Fruit fly (Drosophila melanogaster) whole organism, embryonic: ENCODE data around the gene Gr64f.

Source experiments
- Abd-B ChIP-seq: fragments of 200-800 bp; sonication (Bioruptor generic); optimal IDR thresholded peaks from 2 replicates; lab custom pipeline; 2018; ENCODE audit warnings: missing biosample characterization, mild to moderate bottlenecking, missing genetic modification characterization, moderate library complexity
- Awh ChIP-seq: fragments of 200-800 bp; sonication (Bioruptor generic); IDR thresholded peaks from 2 replicates; pipeline ENCODE4, ENCODE4 v1.3.6; 2022; ENCODE audit warnings: missing biosample characterization, missing genetic modification characterization
- B-H1 ChIP-seq: fragments of 200-800 bp; sonication (Bioruptor generic); IDR thresholded peaks from 3 replicates; pipeline ENCODE4 v1.3.6; 2022; ENCODE audit warnings: missing biosample characterization, missing genetic modification characterization
- Bgb ChIP-seq: fragments of 200-800 bp; sonication (Bioruptor generic); IDR thresholded peaks from 2 replicates; pipeline ENCODE4 v1.3.6; 2022; ENCODE audit warnings: missing biosample characterization, missing genetic modification characterization; ENCODE audit not compliant: partially characterized antibody
- CG10147 ChIP-seq: fragments of 200-800 bp; sonication (Bioruptor generic); optimal IDR thresholded peaks from 2 replicates; lab custom pipeline; 2019; ENCODE audit warnings: missing biosample characterization, mild to moderate bottlenecking, missing genetic modification characterization, moderate library complexity
- CG10274 ChIP-seq: fragments of 200-800 bp; sonication (Bioruptor generic); optimal IDR thresholded peaks from 3 replicates; lab custom pipeline; 2017; ENCODE audit warnings: missing biosample characterization, mild to moderate bottlenecking, missing genetic modification characterization
- CG10321 ChIP-seq: fragments of 200-800 bp; sonication (Bioruptor generic); IDR thresholded peaks from 2 replicates; pipeline ENCODE4 v1.3.6; 2022; ENCODE audit warnings: missing biosample characterization, missing genetic modification characterization
- CG10431 ChIP-seq: fragments of 200-800 bp; sonication (Bioruptor generic); optimal IDR thresholded peaks from 3 replicates; lab custom pipeline; 2018; ENCODE audit warnings: missing biosample characterization, mild to moderate bottlenecking, missing genetic modification characterization
- CG12071 ChIP-seq: fragments of 200-800 bp; sonication (Bioruptor generic); optimal IDR thresholded peaks from 3 replicates; lab custom pipeline; 2018; ENCODE audit warnings: missing biosample characterization, mild to moderate bottlenecking, missing genetic modification characterization
- CG1233 ChIP-seq: fragments of 200-800 bp; sonication (Bioruptor generic); optimal IDR thresholded peaks from 4 replicates; lab custom pipeline; 2018; ENCODE audit warnings: missing biosample characterization, mild to moderate bottlenecking, missing genetic modification characterization
- CG12659 ChIP-seq: fragments of 200-800 bp; sonication (Bioruptor generic); optimal IDR thresholded peaks from 3 replicates; lab custom pipeline; 2017; ENCODE audit warnings: mild to moderate bottlenecking, missing biosample characterization, missing genetic modification reagents, missing genetic modification characterization
- CG17361 ChIP-seq: fragments of 200-800 bp; sonication (Bioruptor generic); IDR thresholded peaks from 3 replicates; pipeline ENCODE4 v1.3.6; 2022; ENCODE audit warnings: missing biosample characterization, missing genetic modification characterization
- CG2116 ChIP-seq: fragments of 200-800 bp; sonication (Bioruptor generic); optimal IDR thresholded peaks from 3 replicates; lab custom pipeline; 2018; ENCODE audit warnings: missing biosample characterization, mild to moderate bottlenecking, missing genetic modification characterization
- CG32767 ChIP-seq: fragments of 200-800 bp; sonication (Bioruptor generic); IDR thresholded peaks from 2 replicates; pipeline ENCODE4 v1.3.6; 2022; ENCODE audit warnings: missing biosample characterization, missing genetic modification characterization
- CG3281 ChIP-seq: fragments of 200-800 bp; sonication (Bioruptor generic); optimal IDR thresholded peaks from 3 replicates; lab custom pipeline; 2017; ENCODE audit warnings: missing biosample characterization, mild to moderate bottlenecking, missing genetic modification characterization
- CG4360 ChIP-seq: fragments of 200-800 bp; sonication (Bioruptor generic); IDR thresholded peaks from 2 replicates; pipeline ENCODE4 v1.3.6; 2022; ENCODE audit warnings: missing biosample characterization, missing genetic modification characterization
- CG6683 ChIP-seq: fragments of 200-800 bp; sonication (Bioruptor generic); optimal IDR thresholded peaks from 2 replicates; lab custom pipeline; 2017; ENCODE audit warnings: missing biosample characterization, mild to moderate bottlenecking, missing genetic modification characterization, missing genetic modification reagents
- CG6791 ChIP-seq: fragments of 200-800 bp; sonication (Bioruptor generic); IDR thresholded peaks from 3 replicates; pipeline ENCODE4 v1.3.6; 2022; ENCODE audit warnings: missing biosample characterization, missing genetic modification characterization; ENCODE audit not compliant: partially characterized antibody
- CG7271 ChIP-seq: fragments of 200-800 bp; sonication (Bioruptor generic); optimal IDR thresholded peaks from 2 replicates; lab custom pipeline; 2018; ENCODE audit warnings: missing biosample characterization, mild to moderate bottlenecking, missing genetic modification characterization, moderate library complexity
- CG7745 ChIP-seq: fragments of 200-800 bp; sonication (Bioruptor generic); optimal IDR thresholded peaks from 2 replicates; lab custom pipeline; 2018; ENCODE audit warnings: missing biosample characterization, mild to moderate bottlenecking, missing genetic modification characterization, moderate library complexity
- CG7987 ChIP-seq: fragments of 200-800 bp; sonication (Bioruptor generic); optimal IDR thresholded peaks from 2 replicates; lab custom pipeline; 2018; ENCODE audit warnings: missing biosample characterization, mild to moderate bottlenecking, missing genetic modification characterization, moderate library complexity
- CG8089 ChIP-seq: fragments of 200-800 bp; sonication (Bioruptor generic); optimal IDR thresholded peaks from 3 replicates; lab custom pipeline; 2016; ENCODE audit warnings: missing biosample characterization, missing genetic modification characterization
- D19B ChIP-seq: fragments of 200-800 bp; sonication (Bioruptor generic); optimal IDR thresholded peaks from 2 replicates; lab custom pipeline; 2017; ENCODE audit warnings: missing biosample characterization, mild to moderate bottlenecking, missing genetic modification characterization
- Dek ChIP-seq: fragments of 200-800 bp; sonication (Bioruptor generic); optimal IDR thresholded peaks from 3 replicates; lab custom pipeline; 2019; ENCODE audit warnings: missing biosample characterization, mild to moderate bottlenecking, missing genetic modification characterization, moderate library complexity
- HLH54F ChIP-seq: fragments of 200-800 bp; sonication (Bioruptor generic); optimal IDR thresholded peaks from 3 replicates; lab custom pipeline; 2016; ENCODE audit warnings: missing biosample characterization, missing genetic modification characterization
- HLHmδ ChIP-seq: fragments of 200-800 bp; sonication (Bioruptor generic); optimal IDR thresholded peaks from 2 replicates; lab custom pipeline; 2018; ENCODE audit warnings: missing biosample characterization, mild to moderate bottlenecking, missing genetic modification characterization, moderate library complexity
- Hr51 ChIP-seq, 2 experiments: fragments of 200-800 bp; sonication (Bioruptor generic); optimal IDR thresholded peaks; 2 replicates in 1 of 2; 3 replicates in 1 of 2; lab custom pipeline; 2016 to 2018; ENCODE audit warnings: missing biosample characterization in 2 of 2, missing genetic modification characterization in 2 of 2, mild to moderate bottlenecking in 1 of 2, moderate library complexity in 1 of 2
- MBD-R2 ChIP-seq: fragments of 200-800 bp; sonication (Bioruptor generic); IDR thresholded peaks from 2 replicates; pipeline ENCODE4 v1.3.6; 2022; ENCODE audit warnings: missing biosample characterization, missing genetic modification characterization
- Meics ChIP-seq: fragments of 200-800 bp; sonication (Bioruptor generic); optimal IDR thresholded peaks from 2 replicates; lab custom pipeline; 2017; ENCODE audit warnings: missing biosample characterization, mild to moderate bottlenecking, missing genetic modification characterization
- Scr ChIP-seq: fragments of 200-800 bp; sonication (Bioruptor generic); IDR thresholded peaks from 2 replicates; pipeline ENCODE4 v1.3.6; 2022; ENCODE audit warnings: missing biosample characterization, missing genetic modification characterization; ENCODE audit not compliant: partially characterized antibody
- ara ChIP-seq: fragments of 200-800 bp; sonication (Bioruptor generic); IDR thresholded peaks from 2 replicates; pipeline ENCODE4 v1.3.6; 2022; ENCODE audit warnings: missing biosample characterization, missing genetic modification characterization
- corto ChIP-seq: fragments of 200-800 bp; sonication (Bioruptor generic); optimal IDR thresholded peaks from 2 replicates; lab custom pipeline; 2016; ENCODE audit warnings: missing biosample characterization, mild to moderate bottlenecking, missing genetic modification characterization, moderate library complexity
- cwo ChIP-seq: fragments of 200-800 bp; sonication (Bioruptor generic); optimal IDR thresholded peaks from 3 replicates; lab custom pipeline; 2017; ENCODE audit warnings: missing biosample characterization, missing genetic modification characterization, mild to moderate bottlenecking, moderate library complexity, missing genetic modification reagents
- dysf ChIP-seq: fragments of 200-800 bp; sonication (Bioruptor generic); IDR thresholded peaks from 3 replicates; pipeline ENCODE4 v1.3.6; 2022; ENCODE audit warnings: missing biosample characterization, missing genetic modification characterization
- en ChIP-seq: fragments of 200-800 bp; sonication (Bioruptor generic); optimal IDR thresholded peaks from 2 replicates; lab custom pipeline; 2016; ENCODE audit warnings: missing biosample characterization, missing genetic modification characterization
- fd96Cb ChIP-seq: fragments of 200-800 bp; sonication (Bioruptor generic); optimal IDR thresholded peaks from 2 replicates; lab custom pipeline; 2018; ENCODE audit warnings: missing biosample characterization, mild to moderate bottlenecking, missing genetic modification characterization, moderate library complexity
- ftz-f1 ChIP-seq: fragments of 200-800 bp; sonication (Bioruptor generic); optimal IDR thresholded peaks from 2 replicates; lab custom pipeline; 2016; ENCODE audit warnings: missing biosample characterization, missing genetic modification characterization
- gro ChIP-seq: fragments of 200-800 bp; sonication (Bioruptor generic); optimal IDR thresholded peaks from 2 replicates; lab custom pipeline; 2016; ENCODE audit warnings: missing biosample characterization, missing genetic modification characterization
- hkb ChIP-seq, 2 experiments: fragments of 200-800 bp in 1 of 2; fragments of >200 bp in 1 of 2; sonication (Bioruptor generic) in 1 of 2; IDR thresholded peaks in 1 of 2; optimal IDR thresholded peaks in 1 of 2; 2 replicates each; pipeline versions ENCODE4 v1.3.6 to Lab custom; 2017 to 2022; ENCODE audit warnings: missing biosample characterization in 1 of 2, missing genetic modification characterization in 1 of 2
- kah ChIP-seq: fragments of 200-800 bp; sonication (Bioruptor generic); optimal IDR thresholded peaks from 2 replicates; lab custom pipeline; 2018; ENCODE audit warnings: missing biosample characterization, mild to moderate bottlenecking, missing genetic modification characterization
- luna ChIP-seq: fragments of 200-800 bp; sonication (Bioruptor generic); optimal IDR thresholded peaks from 2 replicates; lab custom pipeline; 2016; ENCODE audit warnings: missing biosample characterization, missing genetic modification characterization
- mirr ChIP-seq: fragments of 200-800 bp; sonication (Bioruptor generic); optimal IDR thresholded peaks from 3 replicates; lab custom pipeline; 2018; ENCODE audit warnings: missing biosample characterization, mild to moderate bottlenecking, missing genetic modification characterization
- pho ChIP-seq: fragments of 200-800 bp; sonication (Bioruptor generic); optimal IDR thresholded peaks from 2 replicates; lab custom pipeline; 2016; ENCODE audit warnings: missing biosample characterization, missing genetic modification characterization
- pum ChIP-seq: fragments of 200-800 bp; sonication (Bioruptor generic); optimal IDR thresholded peaks from 2 replicates; lab custom pipeline; 2016; ENCODE audit warnings: missing biosample characterization, missing genetic modification characterization
- run ChIP-seq: fragments of 200-800 bp; sonication (Bioruptor generic); optimal IDR thresholded peaks from 3 replicates; lab custom pipeline; 2018; ENCODE audit warnings: missing biosample characterization, mild to moderate bottlenecking, missing genetic modification characterization
- sc ChIP-seq, 3 experiments: fragments of >200 bp in 2 of 3; fragments of 200-800 bp in 1 of 3; sonication (Bioruptor generic) in 1 of 3; optimal IDR thresholded peaks; 2 replicates in 2 of 3; 3 replicates in 1 of 3; lab custom pipeline; 2017; ENCODE audit warnings: mild to moderate bottlenecking in 1 of 3, missing biosample characterization in 1 of 3, missing genetic modification characterization in 1 of 3, missing genetic modification reagents in 1 of 3
- slbo ChIP-seq: fragments of 200-800 bp; sonication (Bioruptor generic); IDR thresholded peaks from 2 replicates; pipeline ENCODE4 v1.3.6; 2022; ENCODE audit warnings: missing biosample characterization, missing genetic modification characterization
- vfl ChIP-seq: fragments of 200-800 bp; sonication (Bioruptor generic); optimal IDR thresholded peaks from 2 replicates; lab custom pipeline; 2016; ENCODE audit warnings: missing biosample characterization, missing genetic modification characterization
- zen2 ChIP-seq: fragments of 200-800 bp; sonication (Bioruptor generic); IDR thresholded peaks from 3 replicates; pipeline ENCODE4 v1.3.6; 2022; ENCODE audit warnings: missing biosample characterization, missing genetic modification characterization; ENCODE audit not compliant: partially characterized antibody

Gene Gr64f

dm6 chr3L:4016754-4017153 lies 18.8 kb upstream of the Gr64f start (continued):
- peak; percentile 70 for TF ChIP-seq Abd-B (GFP tag; lab: Kevin White, UChicago)
- no peak for TF ChIP-seq ftz-f1 (GFP tag; lab: Kevin White, UChicago)
- peak; percentile 90 for TF ChIP-seq ara
- TF ChIP-seq CG3281 (GFP tag; lab: Kevin White, UChicago): no peak
- TF ChIP-seq MBD-R2: 0 out of 2 replicates have a peak, but pooled peaks have one; percentile 18
- peak; percentile 11 for TF ChIP-seq CG12659 (GFP tag; lab: Kevin White, UChicago)
- TF ChIP-seq CG6683: no peak
- TF ChIP-seq CG6791: no peak
- TF ChIP-seq CG4360 (GFP tag; lab: Robert Waterston, UW): 0 out of 2 replicates have a peak, but pooled peaks have one; percentile 35
- no peak for TF ChIP-seq Dek (tag; lab: Kevin White, UChicago)
- TF ChIP-seq zen2: no peak
- peak in 1 of 2 experiments; percentile 7 for TF ChIP-seq Hr51 (GFP tag; optimal IDR thresholded peaks at IDR 0.05; lab: Kevin White, UChicago)
- peak; percentile 58 for TF ChIP-seq CG8089 (GFP tag; lab: Kevin White, UChicago)
- peak; percentile 25 for TF ChIP-seq CG12071 (GFP tag; lab: Kevin White, UChicago)
- no peak for TF ChIP-seq gro (GFP tag; lab: Kevin White, UChicago)
- no peak for TF ChIP-seq vfl (GFP tag; lab: Kevin White, UChicago)
- TF ChIP-seq B-H1 (GFP tag; lab: Robert Waterston, UW): 0 out of 3 replicates have a peak, but pooled peaks have one; percentile 11
- no peak for TF ChIP-seq hkb (optimal IDR thresholded peaks at IDR 0.05; lab: Kevin White, UChicago)
- peak; percentile 65 for TF ChIP-seq hkb (GFP tag; IDR thresholded peaks at IDR 0.05; lab: Robert Waterston, UW)
- TF ChIP-seq CG7271 (tag; lab: Kevin White, UChicago): peak; percentile 70
- TF ChIP-seq CG17361 (GFP tag; lab: Robert Waterston, UW): peak; percentile 64
- peak; percentile 46; the same call in 1 of the 2 replicates for TF ChIP-seq CG32767 (GFP tag; lab: Robert Waterston, UW)
- TF ChIP-seq CG7987 (GFP tag; lab: Kevin White, UChicago): no peak
- no peak for TF ChIP-seq Bgb (GFP tag; lab: Robert Waterston, UW)
- TF ChIP-seq Meics (GFP tag; lab: Kevin White, UChicago): no peak
- peak; percentile 13 for TF ChIP-seq kah (GFP tag; lab: Kevin White, UChicago)
- no peak for TF ChIP-seq sc (optimal IDR thresholded peaks at IDR 0.05; lab: Kevin White, UChicago)
- TF ChIP-seq sc (GFP tag; optimal IDR thresholded peaks at IDR 0.05; lab: Kevin White, UChicago): peak; percentile 67
- peak; percentile 60 for TF ChIP-seq CG1233 (GFP tag; lab: Kevin White, UChicago)
- peak; percentile 55; the same call in 1 of the 2 replicates for TF ChIP-seq Awh (GFP tag; lab: Robert Waterston, UW)
- no peak for TF ChIP-seq Scr
- peak; percentile 58 for TF ChIP-seq slbo
- no peak for TF ChIP-seq HLHmδ (GFP tag; lab: Kevin White, UChicago)
- TF ChIP-seq corto: no peak
- no peak for TF ChIP-seq CG2116
- peak; percentile 22 for TF ChIP-seq CG10431
- peak; percentile 76 for TF ChIP-seq fd96Cb (tag; lab: Kevin White, UChicago)
- no peak for TF ChIP-seq mirr (GFP tag; lab: Kevin White, UChicago)
- TF ChIP-seq dysf (GFP tag; lab: Robert Waterston, UW): peak; percentile 68
- no peak for TF ChIP-seq CG10274 (GFP tag; lab: Kevin White, UChicago)
- no peak for TF ChIP-seq HLH54F (GFP tag; lab: Kevin White, UChicago)
- no peak for TF ChIP-seq run
- no peak for TF ChIP-seq cwo
- TF ChIP-seq CG7745 (tag; lab: Kevin White, UChicago): no peak
- no peak for TF ChIP-seq luna
- no peak for TF ChIP-seq CG10321 (GFP tag; lab: Robert Waterston, UW)
- no peak for TF ChIP-seq D19B (GFP tag; lab: Kevin White, UChicago)
- TF ChIP-seq en (GFP tag; lab: Kevin White, UChicago): peak; percentile 17
- no peak for TF ChIP-seq CG10147 (GFP tag; lab: Kevin White, UChicago)
- TF ChIP-seq pho: no peak
- TF ChIP-seq pum (GFP tag; lab: Kevin White, UChicago): peak; percentile 79
